Fruit fly (Drosophila melanogaster) whole organism, embryonic: ENCODE data around the gene sro.
A peak's percentile ranks its signal among the peaks of the same experiment; 100 is the strongest.

Source experiments
- B-H2 ChIP-seq: fragments of 200-800 bp; sonication (Bioruptor generic); optimal IDR thresholded peaks from 2 replicates; lab custom pipeline; 2018; ENCODE audit warnings: missing biosample characterization, mild to moderate bottlenecking, missing genetic modification characterization
- Blimp-1 ChIP-seq: fragments of 200-800 bp; sonication (Bioruptor generic); optimal IDR thresholded peaks from 3 replicates; lab custom pipeline; 2018; ENCODE audit warnings: missing biosample characterization, missing genetic modification characterization, mild to moderate bottlenecking, moderate library complexity, missing genetic modification reagents
- CG10267 ChIP-seq: fragments of 200-800 bp; sonication (Bioruptor generic); optimal IDR thresholded peaks from 2 replicates; lab custom pipeline; 2018; ENCODE audit warnings: missing biosample characterization, mild to moderate bottlenecking, missing genetic modification characterization, moderate library complexity
- CG13123 ChIP-seq: fragments of 200-800 bp; sonication (Bioruptor generic); optimal IDR thresholded peaks from 2 replicates; lab custom pipeline; 2016; ENCODE audit warnings: missing biosample characterization, missing genetic modification characterization
- CG13624 ChIP-seq: fragments of 200-800 bp; sonication (Bioruptor generic); optimal IDR thresholded peaks from 2 replicates; lab custom pipeline; 2016; ENCODE audit warnings: missing biosample characterization, missing genetic modification characterization
- CG14860 ChIP-seq: fragments of 200-800 bp; sonication (Bioruptor generic); IDR thresholded peaks from 3 replicates; pipeline ENCODE4 v1.3.6; 2022; ENCODE audit warnings: missing biosample characterization, missing genetic modification characterization; ENCODE audit not compliant: partially characterized antibody
- CG15696 ChIP-seq: fragments of 200-800 bp; sonication (Bioruptor generic); optimal IDR thresholded peaks from 2 replicates; lab custom pipeline; 2019; ENCODE audit warnings: missing biosample characterization, mild to moderate bottlenecking, missing genetic modification characterization, moderate library complexity
- CG16779 ChIP-seq: fragments of 200-800 bp; sonication (Bioruptor generic); IDR thresholded peaks from 2 replicates; pipeline ENCODE4 v1.3.6; 2022; ENCODE audit warnings: missing biosample characterization, missing genetic modification characterization
- CG17361 ChIP-seq: fragments of 200-800 bp; sonication (Bioruptor generic); IDR thresholded peaks from 3 replicates; pipeline ENCODE4 v1.3.6; 2022; ENCODE audit warnings: missing biosample characterization, missing genetic modification characterization
- CG34422 ChIP-seq: fragments of 200-800 bp; sonication (Bioruptor generic); IDR thresholded peaks from 3 replicates; pipeline ENCODE4 v1.3.6; 2022; ENCODE audit warnings: missing biosample characterization, missing genetic modification characterization
- CG5180 ChIP-seq: fragments of 200-800 bp; sonication (Bioruptor generic); optimal IDR thresholded peaks from 3 replicates; lab custom pipeline; 2017; ENCODE audit warnings: missing biosample characterization, missing genetic modification characterization, mild to moderate bottlenecking, moderate library complexity, missing genetic modification reagents
- CG5245 ChIP-seq: fragments of 200-800 bp; sonication (Bioruptor generic); optimal IDR thresholded peaks from 3 replicates; lab custom pipeline; 2016; ENCODE audit warnings: missing biosample characterization, missing genetic modification characterization
- CG7357 ChIP-seq: fragments of 200-800 bp; sonication (Bioruptor generic); IDR thresholded peaks from 3 replicates; pipeline ENCODE4 v1.3.6; 2022; ENCODE audit warnings: missing biosample characterization, missing genetic modification characterization
- CG7556 ChIP-seq: fragments of 200-800 bp; sonication (Bioruptor generic); optimal IDR thresholded peaks from 2 replicates; lab custom pipeline; 2017; ENCODE audit warnings: missing biosample characterization, mild to moderate bottlenecking, missing genetic modification characterization
- CG7839 ChIP-seq: fragments of 200-800 bp; sonication (Bioruptor generic); optimal IDR thresholded peaks from 3 replicates; lab custom pipeline; 2018; ENCODE audit warnings: missing biosample characterization, mild to moderate bottlenecking, missing genetic modification characterization, moderate library complexity
- CG8765 ChIP-seq: fragments of 200-800 bp; sonication (Bioruptor generic); IDR thresholded peaks from 2 replicates; pipeline ENCODE4 v1.3.6; 2022; ENCODE audit warnings: missing biosample characterization, missing genetic modification characterization
- CkIIα-i1 ChIP-seq: fragments of 200-800 bp; sonication (Bioruptor generic); IDR thresholded peaks from 2 replicates; pipeline ENCODE4 v1.3.6; 2022; ENCODE audit warnings: missing biosample characterization, missing genetic modification characterization
- Eip74EF ChIP-seq, 2 experiments: fragments of 200-800 bp in 1 of 2; fragments of >200 bp in 1 of 2; sonication (Bioruptor generic) in 1 of 2; optimal IDR thresholded peaks; 2 replicates each; lab custom pipeline; 2017 to 2019; ENCODE audit warnings: missing biosample characterization in 2 of 2, missing genetic modification characterization in 2 of 2, mild to moderate bottlenecking in 1 of 2, moderate library complexity in 1 of 2
- Ets97D ChIP-seq: fragments of 200-800 bp; sonication (Bioruptor generic); optimal IDR thresholded peaks from 3 replicates; lab custom pipeline; 2016; ENCODE audit warnings: missing biosample characterization, missing genetic modification characterization
- Gug ChIP-seq: fragments of 200-800 bp; sonication (Bioruptor generic); IDR thresholded peaks from 4 replicates; pipeline ENCODE4 v1.3.6; 2022; ENCODE audit warnings: missing biosample characterization, missing genetic modification characterization
- Hr39 ChIP-seq: fragments of >200 bp; optimal IDR thresholded peaks from 2 replicates; lab custom pipeline; 2017
- MESR4 ChIP-seq: fragments of 200-800 bp; sonication (Bioruptor generic); optimal IDR thresholded peaks from 2 replicates; lab custom pipeline; 2018; ENCODE audit warnings: missing biosample characterization, mild to moderate bottlenecking, missing genetic modification characterization, moderate library complexity
- MTF-1 ChIP-seq: fragments of 200-800 bp; sonication (Bioruptor generic); optimal IDR thresholded peaks from 2 replicates; lab custom pipeline; 2018; ENCODE audit warnings: missing biosample characterization, mild to moderate bottlenecking, missing genetic modification characterization, borderline replicate concordance
- Mes4 ChIP-seq: fragments of 200-800 bp; sonication (Bioruptor generic); optimal IDR thresholded peaks from 2 replicates; lab custom pipeline; 2016; ENCODE audit warnings: missing biosample characterization, missing genetic modification characterization
- NC2β ChIP-seq: fragments of 200-800 bp; sonication (Bioruptor generic); optimal IDR thresholded peaks from 2 replicates; lab custom pipeline; 2016; ENCODE audit warnings: missing biosample characterization, missing genetic modification characterization
- Oli ChIP-seq: fragments of 200-800 bp; sonication (Bioruptor generic); optimal IDR thresholded peaks from 2 replicates; lab custom pipeline; 2018; ENCODE audit warnings: missing biosample characterization, mild to moderate bottlenecking, missing genetic modification characterization, moderate library complexity
- Optix ChIP-seq: fragments of 200-800 bp; sonication (Bioruptor generic); IDR thresholded peaks from 3 replicates; pipeline ENCODE4 v1.3.6; 2022; ENCODE audit warnings: missing biosample characterization, missing genetic modification characterization
- Trl ChIP-seq, 3 experiments: fragments of >200 bp in 2 of 3; fragments of 200-800 bp in 1 of 3; sonication (Bioruptor generic) in 1 of 3; optimal IDR thresholded peaks; 2 replicates in 1 of 3; 3 replicates in 2 of 3; lab custom pipeline; 2016 to 2017; ENCODE audit warnings: missing biosample characterization in 1 of 3, missing genetic modification characterization in 1 of 3
- ac ChIP-seq: fragments of 200-800 bp; sonication (Bioruptor generic); optimal IDR thresholded peaks from 3 replicates; lab custom pipeline; 2017; ENCODE audit warnings: missing biosample characterization, mild to moderate bottlenecking, missing genetic modification characterization
- cad ChIP-seq: fragments of >200 bp; optimal IDR thresholded peaks from 2 replicates; lab custom pipeline; 2017; ENCODE audit warnings: missing biosample characterization, missing genetic modification characterization
- caup ChIP-seq: fragments of 200-800 bp; sonication (Bioruptor generic); optimal IDR thresholded peaks from 3 replicates; lab custom pipeline; 2017; ENCODE audit warnings: missing biosample characterization, mild to moderate bottlenecking, missing genetic modification characterization, moderate library complexity; ENCODE audit not compliant: severe bottlenecking
- crc ChIP-seq: fragments of 200-800 bp; sonication (Bioruptor generic); optimal IDR thresholded peaks from 2 replicates; lab custom pipeline; 2016; ENCODE audit warnings: missing biosample characterization, missing genetic modification characterization
- da ChIP-seq: fragments of 200-800 bp; sonication (Bioruptor generic); optimal IDR thresholded peaks from 2 replicates; lab custom pipeline; 2016; ENCODE audit warnings: missing biosample characterization, missing genetic modification characterization
- eve ChIP-seq, 2 experiments: fragments of >200 bp; optimal IDR thresholded peaks; 2 replicates each; lab custom pipeline; 2017; ENCODE audit warnings: missing biosample characterization in 2 of 2, missing genetic modification characterization in 2 of 2
- eyg ChIP-seq: fragments of 200-800 bp; sonication (Bioruptor generic); optimal IDR thresholded peaks from 3 replicates; lab custom pipeline; 2016; ENCODE audit warnings: missing biosample characterization, missing genetic modification characterization
- fd64A ChIP-seq: fragments of 200-800 bp; sonication (Bioruptor generic); optimal IDR thresholded peaks from 3 replicates; lab custom pipeline; 2018; ENCODE audit warnings: missing biosample characterization, mild to moderate bottlenecking, missing genetic modification characterization
- kah ChIP-seq: fragments of 200-800 bp; sonication (Bioruptor generic); optimal IDR thresholded peaks from 2 replicates; lab custom pipeline; 2018; ENCODE audit warnings: missing biosample characterization, mild to moderate bottlenecking, missing genetic modification characterization
- lola ChIP-seq, 3 experiments: fragments of >200 bp in 2 of 3; fragments of 200-800 bp in 1 of 3; sonication (Bioruptor generic) in 1 of 3; optimal IDR thresholded peaks; 2 replicates each; lab custom pipeline; 2017 to 2019; ENCODE audit warnings: missing biosample characterization in 3 of 3, missing genetic modification characterization in 3 of 3, mild to moderate bottlenecking in 1 of 3, moderate library complexity in 1 of 3
- lov ChIP-seq, 2 experiments: fragments of 200-800 bp in 1 of 2; fragments of >200 bp in 1 of 2; sonication (Bioruptor generic) in 1 of 2; IDR thresholded peaks in 1 of 2; optimal IDR thresholded peaks in 1 of 2; 2 replicates in 1 of 2; 3 replicates in 1 of 2; pipeline versions ENCODE4 v1.3.6 to Lab custom; 2017 to 2022; ENCODE audit warnings: missing biosample characterization in 1 of 2, missing genetic modification characterization in 1 of 2
- nerfin-1 ChIP-seq: fragments of 200-800 bp; sonication (Bioruptor generic); optimal IDR thresholded peaks from 3 replicates; lab custom pipeline; 2019; ENCODE audit warnings: missing biosample characterization, mild to moderate bottlenecking, missing genetic modification characterization, moderate library complexity
- nom ChIP-seq: fragments of 200-800 bp; sonication (Bioruptor generic); optimal IDR thresholded peaks from 2 replicates; lab custom pipeline; 2017; ENCODE audit warnings: missing biosample characterization, missing genetic modification characterization, mild to moderate bottlenecking, moderate library complexity, missing genetic modification reagents
- pros ChIP-seq: fragments of 200-800 bp; sonication (Bioruptor generic); optimal IDR thresholded peaks from 3 replicates; lab custom pipeline; 2019; ENCODE audit warnings: missing biosample characterization, mild to moderate bottlenecking, missing genetic modification characterization, moderate library complexity
- sug ChIP-seq: fragments of 200-800 bp; optimal IDR thresholded peaks from 2 replicates; lab custom pipeline; 2019; ENCODE audit warnings: missing biosample characterization, mild to moderate bottlenecking, missing genetic modification characterization, moderate library complexity
- unpg ChIP-seq: fragments of 200-800 bp; sonication (Bioruptor generic); optimal IDR thresholded peaks from 3 replicates; lab custom pipeline; 2018; ENCODE audit warnings: missing biosample characterization, mild to moderate bottlenecking, missing genetic modification characterization, moderate library complexity
- vnd ChIP-seq: fragments of 200-800 bp; sonication (Bioruptor generic); IDR thresholded peaks from 3 replicates; pipeline ENCODE4 v1.3.6; 2022; ENCODE audit warnings: missing biosample characterization, missing genetic modification characterization; ENCODE audit not compliant: partially characterized antibody

sro gene

dm6 chr3R:29818434-29819268, 24.3 kb downstream of the sro start, which contains the start of gene neo (continued):
- TF ChIP-seq MTF-1 (GFP tag; lab: Kevin White, UChicago), result no peak
- no peak for TF ChIP-seq fd64A (GFP tag; lab: Kevin White, UChicago)
- TF ChIP-seq CG10267 (tag; lab: Kevin White, UChicago), result no peak
- TF ChIP-seq ac (GFP tag; lab: Kevin White, UChicago), result no peak
- no peak for TF ChIP-seq CG14860 (GFP tag; lab: Robert Waterston, UW)
- no peak for TF ChIP-seq MESR4 (GFP tag; lab: Kevin White, UChicago)
- TF ChIP-seq lola (GFP tag; optimal IDR thresholded peaks at IDR 0.05; lab: Kevin White, UChicago), result no peak
- no peak for TF ChIP-seq CG13123 (GFP tag; lab: Kevin White, UChicago)
- no peak for TF ChIP-seq CG13624
- no peak for TF ChIP-seq lov (optimal IDR thresholded peaks at IDR 0.05; lab: Kevin White, UChicago)
- no peak for TF ChIP-seq lov (GFP tag; IDR thresholded peaks at IDR 0.05; lab: Robert Waterston, UW)

DNA sequence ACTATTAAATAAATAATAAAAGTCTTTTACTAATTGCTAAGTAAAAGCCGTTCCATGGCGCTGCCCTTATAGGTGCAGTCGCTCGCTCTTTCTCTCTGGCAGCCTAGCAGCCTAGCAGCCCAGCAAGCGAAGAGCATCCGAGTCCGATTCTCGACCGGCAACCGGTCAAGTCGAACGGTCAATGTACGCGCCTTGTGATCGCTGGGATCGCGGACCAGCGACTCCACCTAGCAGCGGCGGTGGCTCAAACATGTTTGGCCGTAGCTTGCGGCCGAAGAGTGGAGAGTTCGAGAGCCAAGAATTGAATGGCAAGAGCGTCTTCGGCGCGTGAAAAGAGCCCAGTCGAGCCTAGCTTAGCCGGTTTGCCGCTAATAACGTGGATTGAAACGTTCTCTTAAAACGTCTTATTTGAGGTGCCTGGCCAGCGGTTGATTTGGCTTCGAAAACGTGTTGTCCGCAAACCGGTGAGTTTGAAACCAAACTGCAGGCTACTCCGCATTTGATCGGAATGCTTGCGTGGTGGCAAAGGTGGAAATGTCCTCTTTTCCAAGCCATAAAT, 34.9 kb downstream of the sro start:
- TF ChIP-seq Eip74EF (GFP tag; optimal IDR thresholded peaks at IDR 0.05; lab: Kevin White, UChicago) (no peak), CG7839 (tag; lab: Kevin White, UChicago) (no peak), unpg (GFP tag; lab: Kevin White, UChicago) (no peak), Optix (GFP tag; lab: Robert Waterston, UW) (no peak), nerfin-1 (no peak), Ets97D (GFP tag; lab: Kevin White, UChicago) (no peak), caup (GFP tag; lab: Kevin White, UChicago) (no peak), Hr39 (lab: Kevin White, UChicago) (no peak), da (GFP tag; lab: Kevin White, UChicago) (no peak), nom (GFP tag; lab: Kevin White, UChicago) (peak; percentile 12), CkIIα-i1 (GFP tag; lab: Robert Waterston, UW) (no peak), CG16779 (GFP tag; lab: Robert Waterston, UW) (no peak), CG7357 (GFP tag; lab: Robert Waterston, UW) (no peak), Trl (optimal IDR thresholded peaks at IDR 0.05; lab: Kevin White, UChicago) (peak; percentile 23 to 47), Trl (GFP tag; optimal IDR thresholded peaks at IDR 0.05; lab: Kevin White, UChicago) (no peak), sug (tag; lab: Kevin White, UChicago) (no peak), CG34422 (GFP tag; lab: Robert Waterston, UW) (no peak), eve (GFP tag; optimal IDR thresholded peaks at IDR 0.05; lab: Kevin White, UChicago) (no peak), Mes4 (GFP tag; lab: Kevin White, UChicago) (no peak), CG8765 (GFP tag; lab: Robert Waterston, UW) (no peak), NC2β (GFP tag; lab: Kevin White, UChicago) (no peak), vnd (GFP tag; lab: Robert Waterston, UW) (no peak), CG5180 (GFP tag; lab: Kevin White, UChicago) (peak; percentile 97), CG13624 (no peak), CG17361 (no peak), B-H2 (GFP tag; lab: Kevin White, UChicago) (no peak), CG15696 (tag; lab: Kevin White, UChicago) (no peak), cad (no peak), Oli (tag; lab: Kevin White, UChicago) (no peak), CG7556 (GFP tag; lab: Kevin White, UChicago) (no peak), Gug (GFP tag; lab: Robert Waterston, UW) (no peak), kah (GFP tag; lab: Kevin White, UChicago) (no peak), pros (GFP tag; lab: Kevin White, UChicago) (peak; percentile 79), crc (GFP tag; lab: Kevin White, UChicago) (no peak), Blimp-1 (GFP tag; lab: Kevin White, UChicago) (peak; percentile 20), CG5245 (GFP tag; lab: Kevin White, UChicago) (no peak), eyg (no peak)
